Worm (Caenorhabditis elegans) whole organism, L2 larva: ENCODE results near the gene E03H12.5.

Experiments
- F13H6.1 ChIP-seq: sonication (generic microtip); optimal IDR thresholded peaks from 2 replicates; lab custom pipeline; 2016; ENCODE audit warnings: missing genetic modification characterization, missing compliant biosample characterization
- Y55F3AM.14 ChIP-seq: fragments of 200-800 bp; sonication (Bioruptor generic); optimal IDR thresholded peaks from 2 replicates; lab custom pipeline; 2018; ENCODE audit warnings: mild to moderate bottlenecking, missing genetic modification characterization, missing compliant biosample characterization
- ZK546.5 ChIP-seq: sonication (generic microtip); optimal IDR thresholded peaks from 2 replicates; lab custom pipeline; 2017; ENCODE audit warnings: missing biosample characterization, missing genetic modification characterization
- aly-2 ChIP-seq: fragments of 150-350 bp; optimal IDR thresholded peaks from 2 replicates; lab custom pipeline; 2014; ENCODE audit warnings: missing biosample characterization, missing genetic modification characterization
- ceh-82 ChIP-seq: fragments of 150-350 bp; optimal IDR thresholded peaks from 2 replicates; lab custom pipeline; 2014; ENCODE audit warnings: missing biosample characterization, missing genetic modification characterization
- dmd-4 ChIP-seq: sonication (generic microtip); optimal IDR thresholded peaks from 2 replicates; lab custom pipeline; 2017; ENCODE audit warnings: missing biosample characterization, missing genetic modification characterization
- egl-27 ChIP-seq: sonication (generic microtip); optimal IDR thresholded peaks from 3 replicates; lab custom pipeline; 2017; ENCODE audit warnings: missing biosample characterization, missing genetic modification reagents, missing genetic modification characterization
- elt-3 ChIP-seq: sonication (generic microtip); optimal IDR thresholded peaks from 2 replicates; lab custom pipeline; 2017; ENCODE audit warnings: missing biosample characterization, missing genetic modification characterization
- lin-39 ChIP-seq: fragments of 150-350 bp; optimal IDR thresholded peaks from 2 replicates; lab custom pipeline; 2014; ENCODE audit warnings: missing biosample characterization, missing genetic modification reagents, missing genetic modification characterization
- mbf-1 ChIP-seq: sonication (generic microtip); optimal IDR thresholded peaks from 2 replicates; lab custom pipeline; 2017; ENCODE audit warnings: missing biosample characterization, missing genetic modification characterization
- mdl-1 ChIP-seq, 2 experiments: fragments of 150-350 bp in 1 of 2; sonication (generic microtip) in 1 of 2; optimal IDR thresholded peaks; 2 replicates each; lab custom pipeline; 2017; ENCODE audit warnings: missing biosample characterization in 2 of 2, missing genetic modification characterization in 2 of 2
- nhr-129 ChIP-seq: fragments of 150-350 bp; optimal IDR thresholded peaks from 2 replicates; lab custom pipeline; 2014; ENCODE audit warnings: missing biosample characterization, missing genetic modification characterization
- nhr-21 ChIP-seq: fragments of 150-350 bp; optimal IDR thresholded peaks from 2 replicates; lab custom pipeline; 2014; ENCODE audit warnings: missing biosample characterization, missing genetic modification characterization
- nhr-23 ChIP-seq: fragments of 150-350 bp; optimal IDR thresholded peaks from 2 replicates; lab custom pipeline; 2014; ENCODE audit warnings: missing biosample characterization, missing genetic modification reagents, missing genetic modification characterization
- nhr-237 ChIP-seq: fragments of 150-350 bp; optimal IDR thresholded peaks from 2 replicates; lab custom pipeline; 2014; ENCODE audit warnings: missing biosample characterization, missing genetic modification characterization
- nhr-25 ChIP-seq: fragments of 150-350 bp; sonication (generic microtip); optimal IDR thresholded peaks from 3 replicates; lab custom pipeline; 2014; ENCODE audit warnings: missing biosample characterization, missing genetic modification characterization
- nhr-6 ChIP-seq: fragments of 150-350 bp; optimal IDR thresholded peaks from 2 replicates; lab custom pipeline; 2014; ENCODE audit warnings: missing biosample characterization, missing genetic modification characterization
- nhr-77 ChIP-seq: fragments of 150-350 bp; optimal IDR thresholded peaks from 2 replicates; lab custom pipeline; 2014; ENCODE audit warnings: missing biosample characterization, missing genetic modification characterization
- peb-1 ChIP-seq: fragments of 150-350 bp; optimal IDR thresholded peaks from 2 replicates; lab custom pipeline; 2014; ENCODE audit warnings: missing biosample characterization, missing genetic modification characterization
- skn-1 ChIP-seq: sonication (generic microtip); optimal IDR thresholded peaks from 2 replicates; lab custom pipeline; 2017; ENCODE audit warnings: missing biosample characterization, missing genetic modification characterization
- snpc-4 ChIP-seq: fragments of 150-350 bp; optimal IDR thresholded peaks from 2 replicates; lab custom pipeline; 2014; ENCODE audit warnings: missing biosample characterization, missing genetic modification characterization
- zag-1 ChIP-seq: fragments of 150-350 bp; optimal IDR thresholded peaks from 2 replicates; lab custom pipeline; 2014; ENCODE audit warnings: missing biosample characterization, missing genetic modification characterization
- ztf-1 ChIP-seq: fragments of 200-800 bp; sonication (Bioruptor generic); conservative IDR thresholded peaks from 2 replicates; pipeline ENCODE4 v1.3.6; 2022; ENCODE audit warnings: missing genetic modification characterization, missing compliant biosample characterization
- ztf-11 ChIP-seq: sonication (generic microtip); optimal IDR thresholded peaks from 2 replicates; lab custom pipeline; 2017; ENCODE audit warnings: missing biosample characterization, missing genetic modification characterization
- ztf-4 ChIP-seq: fragments of 150-350 bp; optimal IDR thresholded peaks from 2 replicates; lab custom pipeline; 2014; ENCODE audit warnings: missing biosample characterization, missing genetic modification characterization

Gene E03H12.5

DNA sequence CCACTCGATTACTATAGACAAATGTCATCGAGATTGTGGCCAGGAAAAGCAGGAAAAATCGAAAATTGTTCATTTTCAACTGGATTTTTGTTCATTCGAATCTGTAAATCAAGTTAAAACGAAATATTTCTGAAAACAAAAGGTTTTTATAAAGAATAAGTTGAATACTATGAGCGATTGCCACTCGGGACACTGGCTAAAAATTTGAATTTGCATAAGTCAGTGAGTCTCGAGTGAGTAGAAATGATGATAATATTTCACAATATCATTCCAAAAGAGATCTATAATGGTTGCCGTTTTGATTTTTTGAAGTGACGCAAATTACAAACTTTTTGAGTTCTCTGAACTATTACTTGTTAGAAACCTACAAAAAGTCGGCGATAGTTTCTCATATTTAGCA lies 43.5 kb downstream of the E03H12.5 start, which contains the start of gene T28H11.8:
Gene T28H11.8, minus strand, starts transcription at position 101 of the 400 bp plus-strand sequence.
- no peak for TF ChIP-seq snpc-4 (tag; lab: Kevin White, UChicago)
- TF ChIP-seq nhr-77 (tag; lab: Kevin White, UChicago), result no peak
- TF ChIP-seq nhr-237 (tag; lab: Kevin White, UChicago), result no peak
- no peak for TF ChIP-seq ztf-11
- TF ChIP-seq F13H6.1 (tag; lab: Kevin White, UChicago), result no peak
- no peak for TF ChIP-seq elt-3 (tag; lab: Kevin White, UChicago)
- no peak for TF ChIP-seq ZK546.5 (tag; lab: Kevin White, UChicago)
- no peak for TF ChIP-seq peb-1 (tag; lab: Kevin White, UChicago)
- TF ChIP-seq mdl-1 (tag; optimal IDR thresholded peaks at IDR 0.05; lab: Kevin White, UChicago), result no peak
- no peak for TF ChIP-seq ztf-4 (tag; lab: Kevin White, UChicago)
- no peak for TF ChIP-seq nhr-23 (tag; lab: Kevin White, UChicago)
- no peak for TF ChIP-seq Y55F3AM.14 (GFP tag; lab: Kevin White, UChicago)
- no peak for TF ChIP-seq nhr-25 (tag; lab: Kevin White, UChicago)
- TF ChIP-seq aly-2 (tag; lab: Kevin White, UChicago), result no peak
- no peak for TF ChIP-seq dmd-4 (tag; lab: Kevin White, UChicago)
- TF ChIP-seq, all 48 proteins: peak for 0

DNA sequence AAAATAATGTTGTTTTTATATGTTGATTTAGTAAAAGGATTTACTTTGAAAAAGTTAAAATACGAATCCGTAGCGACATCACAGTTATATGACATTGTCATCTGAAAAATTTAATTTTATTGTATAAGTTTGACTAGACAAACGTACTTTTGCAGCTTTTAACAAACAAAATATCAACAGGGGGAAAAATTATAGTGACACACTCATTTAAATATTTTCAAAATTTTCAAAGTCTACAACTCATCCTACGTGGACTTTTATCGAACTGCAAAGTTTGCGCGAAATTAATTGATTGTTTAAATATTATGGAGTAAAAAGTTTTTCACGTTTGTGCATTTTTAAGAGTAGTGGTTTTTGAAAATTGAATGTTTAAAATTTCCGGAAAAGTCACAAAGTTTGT lies 48.6 kb downstream of the E03H12.5 start, which contains the start of gene C09B9.85:
Gene C09B9.85, minus strand, starts transcription at position 101 of the 400 bp plus-strand sequence.
- TF ChIP-seq ceh-82 (tag; lab: Kevin White, UChicago) (no peak), mbf-1 (no peak), egl-27 (no peak), nhr-23 (tag; lab: Kevin White, UChicago) (no peak), skn-1 (no peak), ztf-4 (tag; lab: Kevin White, UChicago) (no peak), lin-39 (tag; lab: Kevin White, UChicago) (no peak), zag-1 (tag; lab: Kevin White, UChicago) (no peak), ztf-1 (no peak), ztf-11 (no peak), ZK546.5 (tag; lab: Kevin White, UChicago) (no peak), nhr-129 (no peak), nhr-21 (tag; lab: Kevin White, UChicago) (no peak), nhr-6 (tag; lab: Kevin White, UChicago) (no peak), F13H6.1 (tag; lab: Kevin White, UChicago) (no peak)
